Worm (Caenorhabditis elegans): ENCODE results near the gene pup-2.
A peak's percentile ranks its signal among the peaks of the same experiment; 100 is the strongest.

Gene pup-2

DNA sequence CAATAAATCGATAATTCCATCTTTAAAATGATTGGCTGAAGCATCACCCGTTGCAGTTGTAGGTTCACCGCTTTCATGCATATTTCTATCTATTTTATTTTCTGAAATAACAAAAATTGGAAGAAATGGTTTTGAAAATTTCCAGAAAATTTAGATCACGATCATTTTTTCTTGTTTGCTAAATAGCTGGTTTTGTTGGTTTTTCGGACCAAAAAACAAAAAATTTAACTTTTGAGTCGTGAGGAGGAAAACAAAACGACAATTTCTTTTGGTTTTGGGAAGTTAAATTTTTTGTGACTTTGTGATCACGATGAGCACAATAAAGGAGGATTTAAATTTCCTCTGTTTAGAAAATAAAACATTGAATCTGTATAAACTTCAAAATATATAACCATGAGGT lies 20.5 kb upstream of the pup-2 start, which contains the start of gene T10F2.2:
TSS of gene T10F2.2 (minus strand) at position 101 of the 400 bp plus-strand sequence.
- TF ChIP-seq zag-1 (tag; optimal IDR thresholded peaks at IDR 0.05) (no peak), ceh-16 (tag; optimal IDR thresholded peaks at IDR 0.05) (no peak), skn-1 (tag; optimal IDR thresholded peaks at IDR 0.05) (no peak), nhr-6 (tag; optimal IDR thresholded peaks at IDR 0.05) (no peak)

- TF ChIP-seq egl-27 (tag; optimal IDR thresholded peaks at IDR 0.05): no peak
- TF ChIP-seq blmp-1 (tag; optimal IDR thresholded peaks at IDR 0.05; ENCODE audit: insufficient read depth): peak; percentile 42
- peak; percentile 65 for TF ChIP-seq nhr-129 (tag; optimal IDR thresholded peaks at IDR 0.05)
- TF ChIP-seq sma-9 (GFP tag; optimal IDR thresholded peaks at IDR 0.05): peak; percentile 57
- no peak for TF ChIP-seq sma-9 (tag; optimal IDR thresholded peaks at IDR 0.05)
- TF ChIP-seq nhr-25 (tag; optimal IDR thresholded peaks at IDR 0.05): peak; percentile 51
- TF ChIP-seq F13H6.1 (tag; optimal IDR thresholded peaks at IDR 0.05): no peak
Observed at ce11 chrIII:5165745-5166144, 20.0 kb upstream of the pup-2 start.

DNA sequence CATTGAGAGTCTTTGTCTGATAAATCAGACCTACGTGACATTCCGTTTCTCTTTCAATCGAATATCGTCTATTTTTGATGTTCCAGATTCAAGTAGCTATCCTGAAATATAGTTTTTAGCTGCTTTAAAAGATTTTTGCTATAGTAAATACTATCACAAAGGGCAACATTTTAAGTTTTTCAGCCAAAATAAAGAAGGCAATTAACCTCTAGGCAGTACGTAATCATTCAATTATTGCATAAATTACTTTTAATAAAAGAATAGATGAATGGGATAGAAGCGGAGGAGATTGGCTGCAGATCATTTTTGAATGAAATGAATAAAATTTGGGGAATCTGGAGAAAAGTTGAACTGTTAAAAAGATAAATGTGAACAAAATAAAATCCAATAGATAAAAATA lies 16.0 kb upstream of the pup-2 start, which contains the start of gene ulp-1:
TSS of gene ulp-1 (minus strand) at position 101 of the 400 bp plus-strand sequence.
- TF ChIP-seq nhr-12 (tag; optimal IDR thresholded peaks at IDR 0.05): no peak
- no peak for TF ChIP-seq crh-2 (tag; optimal IDR thresholded peaks at IDR 0.05)
- no peak for TF ChIP-seq mab-5 (tag; optimal IDR thresholded peaks at IDR 0.05)
- no peak for TF ChIP-seq nhr-10 (tag; optimal IDR thresholded peaks at IDR 0.05)
- TF ChIP-seq nhr-21 (tag; optimal IDR thresholded peaks at IDR 0.05): no peak
- TF ChIP-seq aly-2 (tag; optimal IDR thresholded peaks at IDR 0.05): no peak
- TF ChIP-seq alr-1 (tag; optimal IDR thresholded peaks at IDR 0.05): no peak
- no peak for TF ChIP-seq mbf-1 (tag; optimal IDR thresholded peaks at IDR 0.05)
- no peak for TF ChIP-seq nhr-11 (tag; optimal IDR thresholded peaks at IDR 0.05)
- no peak for TF ChIP-seq R02D3.7 (tag; optimal IDR thresholded peaks at IDR 0.05)
- no peak for TF ChIP-seq ztf-1 (GFP tag; conservative IDR thresholded peaks at IDR 0.05)
- no peak for TF ChIP-seq zag-1 (tag; optimal IDR thresholded peaks at IDR 0.05)
- no peak for TF ChIP-seq C34F6.9 (tag; optimal IDR thresholded peaks at IDR 0.05)
- no peak for TF ChIP-seq F13H6.1 (tag; optimal IDR thresholded peaks at IDR 0.05)

DNA sequence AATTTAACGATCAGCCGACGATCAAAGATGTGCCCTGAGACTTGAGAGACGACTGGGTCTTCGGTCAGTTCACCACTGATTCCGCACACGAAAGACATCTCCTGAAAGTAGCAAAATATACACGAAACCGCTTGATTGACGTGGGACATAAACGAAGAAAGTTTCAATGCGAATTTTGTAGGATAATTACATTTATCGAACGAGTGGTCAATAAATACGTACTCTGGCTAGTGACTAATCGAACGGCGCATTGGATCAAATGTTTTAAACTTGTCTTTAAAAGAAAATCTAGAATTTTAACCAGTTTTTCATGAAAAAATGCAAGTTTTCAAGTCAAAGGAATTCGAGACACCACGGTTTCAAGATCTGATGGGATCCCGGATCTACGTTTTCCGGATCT lies 13.8 kb upstream of the pup-2 start, which contains the start of gene prp-19:
TSS of gene prp-19 (minus strand) at position 101 of the 400 bp plus-strand sequence.
- TF ChIP-seq lin-13 (GFP tag; optimal IDR thresholded peaks at IDR 0.05): no peak
- TF ChIP-seq egl-27 (tag; optimal IDR thresholded peaks at IDR 0.05): no peak
- no peak for TF ChIP-seq nhr-11 (tag; optimal IDR thresholded peaks at IDR 0.05)
- TF ChIP-seq Y55F3AM.14 (GFP tag; optimal IDR thresholded peaks at IDR 0.05): no peak
- TF ChIP-seq mab-5 (tag; optimal IDR thresholded peaks at IDR 0.05): no peak
- no peak for TF ChIP-seq ama-1 (optimal IDR thresholded peaks at IDR 0.05)
- TF ChIP-seq unc-55 (GFP tag; optimal IDR thresholded peaks at IDR 0.05): no peak
- no peak for TF ChIP-seq R02D3.7 (tag; optimal IDR thresholded peaks at IDR 0.05)
- TF ChIP-seq nhr-77 (tag; optimal IDR thresholded peaks at IDR 0.05): no peak
- no peak for TF ChIP-seq nhr-25 (tag; optimal IDR thresholded peaks at IDR 0.05)
- no peak for TF ChIP-seq nhr-10 (tag; optimal IDR thresholded peaks at IDR 0.05)
- TF ChIP-seq snpc-4 (tag; optimal IDR thresholded peaks at IDR 0.05): no peak
- no peak for TF ChIP-seq unc-39 (tag; optimal IDR thresholded peaks at IDR 0.05)

DNA sequence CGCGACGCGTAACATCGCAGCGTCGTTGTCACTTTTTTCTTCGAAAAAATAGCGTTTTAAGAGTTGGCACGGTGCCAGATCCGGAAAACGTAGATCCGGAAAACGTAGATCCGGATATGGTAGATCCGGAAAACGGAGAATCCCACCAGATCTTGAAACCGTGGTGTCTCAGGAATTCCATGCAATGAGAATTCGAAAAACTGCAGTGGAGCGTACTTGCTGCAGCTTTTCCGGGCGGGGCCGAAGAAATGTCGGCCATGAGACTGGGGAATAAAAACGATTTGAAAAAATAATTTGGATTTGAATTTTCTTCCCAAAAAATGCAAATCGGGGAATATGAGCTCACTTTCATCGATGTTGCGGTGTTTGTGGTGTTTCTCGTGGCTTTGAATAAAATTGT lies 13.2 kb upstream of the pup-2 start, which contains the start of gene K10D2.5:
TSS of gene K10D2.5 (plus strand) at position 251 of the 400 bp plus-strand sequence.
- peak; percentile 95 for TF ChIP-seq sma-3 (GFP tag; optimal IDR thresholded peaks at IDR 0.05)
- peak; percentile 64 for TF ChIP-seq skn-1 (tag; optimal IDR thresholded peaks at IDR 0.05)
- no peak for TF ChIP-seq nhr-11 (tag; optimal IDR thresholded peaks at IDR 0.05)
- peak; percentile 72 for TF ChIP-seq nhr-21 (tag; optimal IDR thresholded peaks at IDR 0.05)
- TF ChIP-seq unc-62 (GFP tag; optimal IDR thresholded peaks at IDR 0.05): no peak
- TF ChIP-seq F13H6.1 (tag; optimal IDR thresholded peaks at IDR 0.05): peak; percentile 88
- TF ChIP-seq unc-55 (GFP tag; optimal IDR thresholded peaks at IDR 0.05): peak; percentile 97
- TF ChIP-seq lsy-2 (tag; optimal IDR thresholded peaks at IDR 0.05): peak; percentile 84 to 90
- peak; percentile 71 for TF ChIP-seq ztf-4 (tag; optimal IDR thresholded peaks at IDR 0.05)
- TF ChIP-seq nhr-6 (tag; optimal IDR thresholded peaks at IDR 0.05): peak; percentile 74
- TF ChIP-seq lin-39 (tag; optimal IDR thresholded peaks at IDR 0.05): no peak
- no peak for TF ChIP-seq peb-1 (tag; optimal IDR thresholded peaks at IDR 0.05)
- peak; percentile 74 for TF ChIP-seq snpc-4 (tag; optimal IDR thresholded peaks at IDR 0.05)
- TF ChIP-seq egl-27 (tag; optimal IDR thresholded peaks at IDR 0.05): peak; percentile 72
- TF ChIP-seq nhr-25 (tag; optimal IDR thresholded peaks at IDR 0.05): peak; percentile 87
- no peak for TF ChIP-seq R02D3.7 (tag; optimal IDR thresholded peaks at IDR 0.05)
- TF ChIP-seq ztf-11 (tag; optimal IDR thresholded peaks at IDR 0.05): no peak
- TF ChIP-seq lin-11 (tag; optimal IDR thresholded peaks at IDR 0.05): peak; percentile 83
- TF ChIP-seq mab-5 (tag; optimal IDR thresholded peaks at IDR 0.05): peak; percentile 89
- no peak for TF ChIP-seq elt-3 (tag; optimal IDR thresholded peaks at IDR 0.05)
- peak; percentile 77 for TF ChIP-seq fos-1 (tag; optimal IDR thresholded peaks at IDR 0.05)
- TF ChIP-seq dmd-4 (tag; optimal IDR thresholded peaks at IDR 0.05): no peak
- peak; percentile 94 for TF ChIP-seq lin-13 (GFP tag; optimal IDR thresholded peaks at IDR 0.05)
- peak; percentile 27 for TF ChIP-seq blmp-1 (tag; optimal IDR thresholded peaks at IDR 0.05; ENCODE audit: insufficient read depth)
- TF ChIP-seq gmeb-1 (tag; optimal IDR thresholded peaks at IDR 0.05): peak; percentile 89
- peak; percentile 89 for TF ChIP-seq nhr-129 (tag; optimal IDR thresholded peaks at IDR 0.05)
- peak; percentile 74 for TF ChIP-seq Y55F3AM.14 (GFP tag; optimal IDR thresholded peaks at IDR 0.05)
- TF ChIP-seq nhr-10 (tag; optimal IDR thresholded peaks at IDR 0.05): peak; percentile 55
- no peak for TF ChIP-seq ama-1 (optimal IDR thresholded peaks at IDR 0.05)
- TF ChIP-seq zag-1 (tag; optimal IDR thresholded peaks at IDR 0.05): peak; percentile 77
- TF ChIP-seq nhr-77 (tag; optimal IDR thresholded peaks at IDR 0.05): no peak
- no peak for TF ChIP-seq nhr-23 (tag; optimal IDR thresholded peaks at IDR 0.05)
- peak; percentile 96 for TF ChIP-seq sma-9 (GFP tag; optimal IDR thresholded peaks at IDR 0.05)
- TF ChIP-seq sma-9 (tag; optimal IDR thresholded peaks at IDR 0.05): no peak

Measured in whole organism, L2 larva.